Worm (Caenorhabditis elegans): ENCODE measurements around the gene popl-1.

The popl-1 gene

DNA sequence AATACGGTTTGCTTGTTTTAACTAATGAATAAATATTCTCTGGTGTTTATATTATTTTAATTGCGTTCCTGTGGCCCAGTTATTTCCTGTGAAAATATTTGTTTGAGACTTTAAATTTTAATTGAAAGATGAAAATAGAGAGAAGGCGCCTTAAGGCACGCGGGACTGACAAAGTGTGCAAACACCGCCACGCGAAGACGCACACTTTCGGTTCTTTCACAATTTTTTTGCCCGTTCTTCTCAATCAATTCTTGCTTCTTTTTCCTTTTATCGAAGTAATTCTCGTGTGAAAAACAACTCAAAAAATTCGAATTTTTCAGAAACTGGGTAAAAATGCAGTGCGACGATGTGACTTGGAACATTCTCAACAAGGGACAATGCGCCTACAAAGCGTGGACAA, 51.6 kb downstream of the popl-1 start, which contains the start of gene C16A3.6:
TSS of gene C16A3.6 (plus strand) at position 84 of the 400 bp plus-strand sequence.
- TF ChIP-seq unc-62 (GFP tag; optimal IDR thresholded peaks at IDR 0.05) = no peak
